Worm (Caenorhabditis elegans): ENCODE measurements around the gene rcs-1.

The rcs-1 gene

ce11 chrX:8784234-8784633 lies 44.1 kb downstream of the rcs-1 start, which contains the start of gene ZK721.3:
Gene ZK721.3, plus strand, starts transcription at chrX:8784534.
- TF ChIP-seq bed-3 (GFP tag; optimal IDR thresholded peaks at IDR 0.05): no peak
- no peak for TF ChIP-seq mep-1 (tag; optimal IDR thresholded peaks at IDR 0.05)
- TF ChIP-seq nhr-28 (tag; optimal IDR thresholded peaks at IDR 0.05): no peak
- no peak for TF ChIP-seq ceh-43 (GFP tag; optimal IDR thresholded peaks at IDR 0.05)
- no peak for TF ChIP-seq nhr-76 (tag; optimal IDR thresholded peaks at IDR 0.05)
- TF ChIP-seq tbx-8 (GFP tag; optimal IDR thresholded peaks at IDR 0.05): no peak
- TF ChIP-seq mab-5 (tag; optimal IDR thresholded peaks at IDR 0.05): no peak
- no peak for TF ChIP-seq sem-2 (GFP tag; optimal IDR thresholded peaks at IDR 0.05)

ce11 chrX:8778558-8778957 lies 49.8 kb downstream of the rcs-1 start, which contains the start of gene ZK721.4:
Gene ZK721.4, plus strand, starts transcription at chrX:8778858.
- TF ChIP-seq nhr-76 (tag; optimal IDR thresholded peaks at IDR 0.05): no peak
- TF ChIP-seq blmp-1 (tag; optimal IDR thresholded peaks at IDR 0.05): no peak
- TF ChIP-seq M03D4.4 (tag; optimal IDR thresholded peaks at IDR 0.05): no peak
- TF ChIP-seq mls-2 (tag; optimal IDR thresholded peaks at IDR 0.05): no peak
- TF ChIP-seq unc-39 (tag; optimal IDR thresholded peaks at IDR 0.05): no peak
- no peak for TF ChIP-seq unc-120 (tag; optimal IDR thresholded peaks at IDR 0.05; ENCODE audit: poor library complexity, severe bottlenecking)
- TF ChIP-seq lin-32 (GFP tag; optimal IDR thresholded peaks at IDR 0.05): no peak
- TF ChIP-seq sem-2 (GFP tag; optimal IDR thresholded peaks at IDR 0.05): no peak
- no peak for TF ChIP-seq sptf-1 (tag; optimal IDR thresholded peaks at IDR 0.05)
- TF ChIP-seq drap-1 (GFP tag; optimal IDR thresholded peaks at IDR 0.05): no peak
- TF ChIP-seq nhr-2 (tag; optimal IDR thresholded peaks at IDR 0.05): no peak
- no peak for TF ChIP-seq unc-62 (GFP tag; optimal IDR thresholded peaks at IDR 0.05)
- no peak for TF ChIP-seq cnd-1 (tag; optimal IDR thresholded peaks at IDR 0.05)
- TF ChIP-seq ztf-11 (tag; optimal IDR thresholded peaks at IDR 0.05): no peak
- no peak for TF ChIP-seq flh-1 (GFP tag; optimal IDR thresholded peaks at IDR 0.05)
